Worm (Caenorhabditis elegans): ENCODE measurements around the gene hipr-1.
A peak's percentile ranks its signal among the peaks of the same experiment; 100 is the strongest.

ce11 chrIII:8739126-8739525 lies 19.1 kb downstream of the hipr-1 start:
- TF ChIP-seq ama-1 (optimal IDR thresholded peaks at IDR 0.05) (no peak), nhr-11 (tag; optimal IDR thresholded peaks at IDR 0.05) (no peak), ztf-11 (tag; optimal IDR thresholded peaks at IDR 0.05) (no peak), nhr-129 (tag; optimal IDR thresholded peaks at IDR 0.05) (peak; percentile 37), nhr-10 (tag; optimal IDR thresholded peaks at IDR 0.05) (no peak), lsy-2 (tag; optimal IDR thresholded peaks at IDR 0.05) (peak in 1 of 2 experiments; percentile 32), ZK546.5 (tag; optimal IDR thresholded peaks at IDR 0.05) (no peak), ztf-1 (GFP tag; conservative IDR thresholded peaks at IDR 0.05) (no peak), fos-1 (tag; optimal IDR thresholded peaks at IDR 0.05) (peak; percentile 95), unc-39 (tag; optimal IDR thresholded peaks at IDR 0.05) (no peak), nhr-77 (tag; optimal IDR thresholded peaks at IDR 0.05) (no peak), elt-1 (tag; optimal IDR thresholded peaks at IDR 0.05) (no peak), lin-11 (tag; optimal IDR thresholded peaks at IDR 0.05) (no peak)
